Worm (Caenorhabditis elegans): Measurements from ENCODE around the gene Y38H6C.24.

DNA sequence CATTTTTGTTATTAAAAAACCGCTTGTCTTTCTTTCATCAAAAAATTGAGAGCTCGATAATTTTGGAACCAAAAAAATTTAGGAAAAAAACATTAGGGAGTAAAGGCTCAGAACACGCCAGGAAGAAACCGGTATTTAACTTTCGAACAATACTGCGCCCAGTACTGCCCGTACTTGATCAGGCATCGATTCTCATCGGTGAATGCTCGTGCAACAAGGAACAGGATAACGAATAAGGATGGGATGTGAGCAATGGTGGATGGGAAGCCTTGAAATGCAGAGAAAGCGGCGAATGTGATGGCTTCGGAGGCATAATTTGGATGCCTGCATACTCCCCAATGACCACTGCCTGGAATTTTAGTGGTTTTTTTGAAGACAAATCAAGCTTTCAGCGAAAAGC, 45.4 kb upstream of the Y38H6C.24 start:
- TF ChIP-seq lin-13 (GFP tag; optimal IDR thresholded peaks at IDR 0.05) (no peak), mdl-1 (tag; optimal IDR thresholded peaks at IDR 0.05) (no peak), aly-2 (tag; optimal IDR thresholded peaks at IDR 0.05) (no peak), ztf-11 (tag; optimal IDR thresholded peaks at IDR 0.05) (no peak), ceh-82 (tag; optimal IDR thresholded peaks at IDR 0.05) (no peak), R02D3.7 (tag; optimal IDR thresholded peaks at IDR 0.05) (no peak)

All from whole organism, L2 larva.